Worm (Caenorhabditis elegans) whole organism, L2 larva: Measurements from ENCODE around the gene F47D12.6.

ENCODE experiments used
- C34F6.9 ChIP-seq: fragments of 150-350 bp; optimal IDR thresholded peaks from 2 replicates; lab custom pipeline; 2014; ENCODE audit warnings: missing biosample characterization, missing genetic modification characterization
- R02D3.7 ChIP-seq: fragments of 150-350 bp; optimal IDR thresholded peaks from 2 replicates; lab custom pipeline; 2014; ENCODE audit warnings: missing biosample characterization, missing genetic modification characterization
- Y55F3AM.14 ChIP-seq: fragments of 200-800 bp; sonication (Bioruptor generic); optimal IDR thresholded peaks from 2 replicates; lab custom pipeline; 2018; ENCODE audit warnings: mild to moderate bottlenecking, missing genetic modification characterization, missing compliant biosample characterization
- ZK546.5 ChIP-seq: sonication (generic microtip); optimal IDR thresholded peaks from 2 replicates; lab custom pipeline; 2017; ENCODE audit warnings: missing biosample characterization, missing genetic modification characterization
- alr-1 ChIP-seq: fragments of 150-350 bp; optimal IDR thresholded peaks from 2 replicates; lab custom pipeline; 2014; ENCODE audit warnings: missing biosample characterization, missing genetic modification characterization
- aly-2 ChIP-seq: fragments of 150-350 bp; optimal IDR thresholded peaks from 2 replicates; lab custom pipeline; 2014; ENCODE audit warnings: missing biosample characterization, missing genetic modification characterization
- ama-1 ChIP-seq: fragments of 150-350 bp; optimal IDR thresholded peaks from 2 replicates; lab custom pipeline; 2018; ENCODE audit warnings: inconsistent platforms
- blmp-1 ChIP-seq: sonication (generic microtip); optimal IDR thresholded peaks from 2 replicates; lab custom pipeline; 2017; ENCODE audit warnings: missing genetic modification characterization, mild to moderate bottlenecking, missing compliant biosample characterization, antibody characterized with exemption, moderate library complexity; ENCODE audit not compliant: insufficient read depth
- ceh-16 ChIP-seq: fragments of 150-350 bp; optimal IDR thresholded peaks from 2 replicates; lab custom pipeline; 2014; ENCODE audit warnings: missing biosample characterization, missing genetic modification characterization
- ceh-82 ChIP-seq: fragments of 150-350 bp; optimal IDR thresholded peaks from 2 replicates; lab custom pipeline; 2014; ENCODE audit warnings: missing biosample characterization, missing genetic modification characterization
- dmd-4 ChIP-seq: sonication (generic microtip); optimal IDR thresholded peaks from 2 replicates; lab custom pipeline; 2017; ENCODE audit warnings: missing biosample characterization, missing genetic modification characterization
- egl-27 ChIP-seq: sonication (generic microtip); optimal IDR thresholded peaks from 3 replicates; lab custom pipeline; 2017; ENCODE audit warnings: missing biosample characterization, missing genetic modification reagents, missing genetic modification characterization
- fos-1 ChIP-seq: fragments of 150-350 bp; optimal IDR thresholded peaks from 2 replicates; lab custom pipeline; 2014; ENCODE audit warnings: missing biosample characterization, missing genetic modification characterization
- gmeb-1 ChIP-seq: fragments of 150-350 bp; optimal IDR thresholded peaks from 2 replicates; lab custom pipeline; 2014; ENCODE audit warnings: missing biosample characterization, missing genetic modification characterization
- lin-11 ChIP-seq: fragments of 150-350 bp; sonication (generic microtip); optimal IDR thresholded peaks from 2 replicates; lab custom pipeline; 2014; ENCODE audit warnings: missing biosample characterization, missing genetic modification characterization, inconsistent platforms, mixed read lengths
- lin-39 ChIP-seq: fragments of 150-350 bp; optimal IDR thresholded peaks from 2 replicates; lab custom pipeline; 2014; ENCODE audit warnings: missing biosample characterization, missing genetic modification reagents, missing genetic modification characterization
- lsy-2 ChIP-seq, 2 experiments: fragments of 150-350 bp in 1 of 2; sonication (generic microtip) in 1 of 2; optimal IDR thresholded peaks; 2 replicates each; lab custom pipeline; 2014 to 2017; ENCODE audit warnings: missing biosample characterization in 2 of 2, missing genetic modification characterization in 2 of 2
- mab-5 ChIP-seq: fragments of 150-350 bp; optimal IDR thresholded peaks from 2 replicates; lab custom pipeline; 2014; ENCODE audit warnings: missing biosample characterization, missing genetic modification characterization
- nhr-10 ChIP-seq: sonication (generic microtip); optimal IDR thresholded peaks from 2 replicates; lab custom pipeline; 2017; ENCODE audit warnings: missing biosample characterization, missing genetic modification characterization
- nhr-11 ChIP-seq: fragments of 150-350 bp; optimal IDR thresholded peaks from 2 replicates; lab custom pipeline; 2014; ENCODE audit warnings: missing biosample characterization, missing genetic modification characterization
- nhr-12 ChIP-seq: fragments of 150-350 bp; optimal IDR thresholded peaks from 2 replicates; lab custom pipeline; 2014; ENCODE audit warnings: missing biosample characterization, missing genetic modification characterization
- nhr-237 ChIP-seq: fragments of 150-350 bp; optimal IDR thresholded peaks from 2 replicates; lab custom pipeline; 2014; ENCODE audit warnings: missing biosample characterization, missing genetic modification characterization
- nhr-25 ChIP-seq: fragments of 150-350 bp; sonication (generic microtip); optimal IDR thresholded peaks from 3 replicates; lab custom pipeline; 2014; ENCODE audit warnings: missing biosample characterization, missing genetic modification characterization
- nhr-6 ChIP-seq: fragments of 150-350 bp; optimal IDR thresholded peaks from 2 replicates; lab custom pipeline; 2014; ENCODE audit warnings: missing biosample characterization, missing genetic modification characterization
- nhr-77 ChIP-seq: fragments of 150-350 bp; optimal IDR thresholded peaks from 2 replicates; lab custom pipeline; 2014; ENCODE audit warnings: missing biosample characterization, missing genetic modification characterization
- peb-1 ChIP-seq: fragments of 150-350 bp; optimal IDR thresholded peaks from 2 replicates; lab custom pipeline; 2014; ENCODE audit warnings: missing biosample characterization, missing genetic modification characterization
- sem-4 ChIP-seq: fragments of 150-350 bp; optimal IDR thresholded peaks from 2 replicates; lab custom pipeline; 2014; ENCODE audit warnings: missing biosample characterization, missing genetic modification reagents, missing genetic modification characterization
- skn-1 ChIP-seq: sonication (generic microtip); optimal IDR thresholded peaks from 2 replicates; lab custom pipeline; 2017; ENCODE audit warnings: missing biosample characterization, missing genetic modification characterization
- sma-3 ChIP-seq: sonication (generic microtip); optimal IDR thresholded peaks from 2 replicates; lab custom pipeline; 2016; ENCODE audit warnings: missing genetic modification reagents, missing genetic modification characterization, missing compliant biosample characterization
- sma-9 ChIP-seq, 2 experiments: fragments of 150-350 bp in 1 of 2; sonication (generic microtip) in 1 of 2; optimal IDR thresholded peaks; 2 replicates each; lab custom pipeline; 2014 to 2016; ENCODE audit warnings: missing genetic modification characterization in 2 of 2, mild to moderate bottlenecking in 1 of 2, missing biosample characterization in 1 of 2, missing compliant biosample characterization in 1 of 2, missing genetic modification reagents in 1 of 2, moderate library complexity in 1 of 2
- snpc-4 ChIP-seq: fragments of 150-350 bp; optimal IDR thresholded peaks from 2 replicates; lab custom pipeline; 2014; ENCODE audit warnings: missing biosample characterization, missing genetic modification characterization
- zag-1 ChIP-seq: fragments of 150-350 bp; optimal IDR thresholded peaks from 2 replicates; lab custom pipeline; 2014; ENCODE audit warnings: missing biosample characterization, missing genetic modification characterization
- ztf-1 ChIP-seq: fragments of 200-800 bp; sonication (Bioruptor generic); conservative IDR thresholded peaks from 2 replicates; pipeline ENCODE4 v1.3.6; 2022; ENCODE audit warnings: missing genetic modification characterization, missing compliant biosample characterization
- ztf-4 ChIP-seq: fragments of 150-350 bp; optimal IDR thresholded peaks from 2 replicates; lab custom pipeline; 2014; ENCODE audit warnings: missing biosample characterization, missing genetic modification characterization

The F47D12.6 gene

ce11 chrIII:6272868-6273267 is 14.2 kb downstream of the F47D12.6 start, which contains the start of gene C18F10.2:
Gene C18F10.2 (plus strand): TSS chrIII:6273168.
- no peak for TF ChIP-seq Y55F3AM.14 (GFP tag; lab: Kevin White, UChicago)
- TF ChIP-seq snpc-4 (tag; lab: Kevin White, UChicago): no peak
- no peak for TF ChIP-seq gmeb-1
- no peak for TF ChIP-seq C34F6.9 (tag; lab: Kevin White, UChicago)
- no peak for TF ChIP-seq mab-5 (tag; lab: Kevin White, UChicago)
- TF ChIP-seq nhr-10 (tag; lab: Kevin White, UChicago): no peak
- TF ChIP-seq aly-2 (tag; lab: Kevin White, UChicago): no peak

ce11 chrIII:6270277-6270676 is 16.8 kb downstream of the F47D12.6 start, which contains the start of gene srg-3:
Gene srg-3 (minus strand): TSS chrIII:6270377.
- TF ChIP-seq lin-11 (no peak), zag-1 (tag; lab: Kevin White, UChicago) (no peak), sma-9 (GFP tag; optimal IDR thresholded peaks at IDR 0.05; lab: Kevin White, UChicago) (no peak), sma-9 (tag; optimal IDR thresholded peaks at IDR 0.05; lab: Kevin White, UChicago) (no peak), nhr-237 (no peak), ama-1 (no peak), gmeb-1 (no peak), sma-3 (GFP tag; lab: Kevin White, UChicago) (no peak), R02D3.7 (tag; lab: Kevin White, UChicago) (no peak), nhr-11 (no peak), alr-1 (tag; lab: Kevin White, UChicago) (no peak), ztf-1 (GFP tag; lab: Robert Waterston, UW) (no peak), nhr-77 (no peak), blmp-1 (tag; lab: Kevin White, UChicago) (no peak), Y55F3AM.14 (GFP tag; lab: Kevin White, UChicago) (no peak), ZK546.5 (tag; lab: Kevin White, UChicago) (no peak), fos-1 (no peak), skn-1 (tag; lab: Kevin White, UChicago) (no peak), peb-1 (no peak), dmd-4 (no peak)

ce11 chrIII:6268061-6268460 is 19.0 kb downstream of the F47D12.6 start, which contains the start of gene srg-7:
Gene srg-7 (minus strand): TSS chrIII:6268161.
- TF ChIP-seq zag-1 (tag; lab: Kevin White, UChicago) (no peak), ZK546.5 (tag; lab: Kevin White, UChicago) (no peak), C34F6.9 (tag; lab: Kevin White, UChicago) (no peak), alr-1 (tag; lab: Kevin White, UChicago) (no peak), peb-1 (no peak), nhr-237 (no peak), ceh-16 (no peak)

ce11 chrIII:6265911-6266310 is 21.2 kb downstream of the F47D12.6 start, which contains the start of gene srg-6:
Gene srg-6 (minus strand): TSS chrIII:6266011.
- TF ChIP-seq lin-39 (no peak), peb-1 (no peak), egl-27 (tag; lab: Kevin White, UChicago) (no peak), ceh-82 (tag; lab: Kevin White, UChicago) (no peak), ztf-4 (tag; lab: Kevin White, UChicago) (no peak), nhr-12 (tag; lab: Kevin White, UChicago) (no peak), nhr-6 (tag; lab: Kevin White, UChicago) (no peak), Y55F3AM.14 (GFP tag; lab: Kevin White, UChicago) (no peak)

DNA sequence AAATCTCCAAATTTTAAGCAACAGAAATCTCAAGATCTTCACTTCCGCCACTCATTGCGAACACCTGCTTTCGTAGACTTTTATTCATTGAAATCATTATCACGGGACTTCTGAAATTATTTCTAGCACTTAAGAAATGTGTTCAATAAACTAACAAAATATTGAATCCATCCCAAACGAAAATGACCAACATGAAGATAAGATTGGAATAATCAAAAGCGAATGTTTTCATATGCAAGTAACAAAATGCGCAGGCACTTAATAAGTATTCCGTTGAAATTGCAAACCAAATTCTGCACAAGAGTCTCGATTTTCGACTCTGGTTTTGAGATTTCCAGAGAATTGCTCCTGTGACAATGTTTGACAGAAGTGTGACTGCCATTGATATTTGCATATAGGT is 22.6 kb downstream of the F47D12.6 start, which contains the start of gene srg-5:
TSS of gene srg-5 (minus strand) at position 101 of the 400 bp plus-strand sequence.
- TF ChIP-seq lsy-2 (tag; optimal IDR thresholded peaks at IDR 0.05; lab: Kevin White, UChicago) (no peak), dmd-4 (no peak), nhr-25 (tag; lab: Kevin White, UChicago) (no peak), sem-4 (tag; lab: Kevin White, UChicago) (no peak)
